Comparison of ENCODE assay signal across 1 fruit fly cellular context in the genomic region with DNA sequence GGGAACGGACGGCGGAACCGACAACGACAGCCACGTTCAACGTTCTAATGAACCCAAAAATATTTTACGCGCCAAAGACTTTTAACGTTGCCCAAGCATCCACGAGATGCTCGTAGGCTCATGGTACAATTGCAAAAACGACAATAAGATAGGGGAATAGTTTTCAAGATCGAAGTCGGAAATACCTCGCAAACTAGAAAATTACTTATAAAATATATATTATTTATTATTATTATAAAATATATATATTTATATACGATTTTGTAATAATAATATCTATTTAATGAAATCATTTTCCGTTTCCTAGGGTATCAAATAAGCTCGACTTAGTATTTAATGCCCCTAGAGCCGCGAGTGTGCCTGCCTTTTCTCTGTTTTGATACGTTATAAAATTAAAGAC.
TF ChIP-seq lines count a peak whose summit lies in the region.

No protein-coding gene starts in this region.

TF ChIP-seq in whole organism, embryonic, 481 proteins besides CTCF, POLR2A, EP300 and RAD21 (continued from another document):
- TF ChIP-seq stc (GFP tag; IDR thresholded peaks at IDR 0.05; lab: Robert Waterston, UW) = peak; percentile 26; the same call in 1 of the 2 replicates
- TF ChIP-seq slp2 (GFP tag; optimal IDR thresholded peaks at IDR 0.05; lab: Kevin White, UChicago) = no peak
- TF ChIP-seq tap (tag; optimal IDR thresholded peaks at IDR 0.05; lab: Kevin White, UChicago) = peak; percentile 23
- peak; percentile 52 for TF ChIP-seq CG15696 (tag; optimal IDR thresholded peaks at IDR 0.05; lab: Kevin White, UChicago)
- TF ChIP-seq CG10543 (GFP tag; optimal IDR thresholded peaks at IDR 0.05; lab: Kevin White, UChicago) = no peak
- TF ChIP-seq CG10565 (GFP tag; optimal IDR thresholded peaks at IDR 0.05; lab: Kevin White, UChicago) = no peak
- no peak for TF ChIP-seq CG16813 (GFP tag; IDR thresholded peaks at IDR 0.05; lab: Robert Waterston, UW; ENCODE audit: partially characterized antibody)
- TF ChIP-seq E2f1 (GFP tag; IDR thresholded peaks at IDR 0.05; lab: Robert Waterston, UW) = 0 out of 2 replicates have a peak, but pooled peaks have one; percentile 12
- TF ChIP-seq CG8388 (GFP tag; optimal IDR thresholded peaks at IDR 0.05; lab: Kevin White, UChicago) = no peak
- no peak for TF ChIP-seq Atf6 (GFP tag; IDR thresholded peaks at IDR 0.05; lab: Robert Waterston, UW)
- TF ChIP-seq tx (GFP tag; optimal IDR thresholded peaks at IDR 0.05; lab: Kevin White, UChicago) = no peak
- no peak for TF ChIP-seq NK7.1 (GFP tag; optimal IDR thresholded peaks at IDR 0.05; lab: Kevin White, UChicago)
- peak; percentile 15 for TF ChIP-seq gsb-n (tag; optimal IDR thresholded peaks at IDR 0.05; lab: Kevin White, UChicago)
- 0 out of 3 replicates have a peak, but pooled peaks have one; percentile 36 for TF ChIP-seq croc (GFP tag; conservative IDR thresholded peaks at IDR 0.05; lab: Robert Waterston, UW)
- TF ChIP-seq seq (GFP tag; IDR thresholded peaks at IDR 0.05; lab: Robert Waterston, UW) = no peak
- TF ChIP-seq CG10274 (GFP tag; optimal IDR thresholded peaks at IDR 0.05; lab: Kevin White, UChicago) = no peak
- no peak for TF ChIP-seq CG17612 (GFP tag; IDR thresholded peaks at IDR 0.05; lab: Robert Waterston, UW)
- peak; percentile 67 for TF ChIP-seq gem (tag; optimal IDR thresholded peaks at IDR 0.05; lab: Kevin White, UChicago)
- TF ChIP-seq Dll (GFP tag; IDR thresholded peaks at IDR 0.05; lab: Robert Waterston, UW; ENCODE audit: partially characterized antibody) = no peak
- peak; percentile 69 for TF ChIP-seq D19A (tag; optimal IDR thresholded peaks at IDR 0.05; lab: Kevin White, UChicago)
- no peak for TF ChIP-seq ato (GFP tag; IDR thresholded peaks at IDR 0.05; lab: Robert Waterston, UW; ENCODE audit: partially characterized antibody)
- TF ChIP-seq Oaz (GFP tag; IDR thresholded peaks at IDR 0.05; lab: Robert Waterston, UW) = no peak
- TF ChIP-seq Six4 (GFP tag; optimal IDR thresholded peaks at IDR 0.05; lab: Kevin White, UChicago) = peak; percentile 10
- no peak for TF ChIP-seq run (tag; optimal IDR thresholded peaks at IDR 0.05; lab: Kevin White, UChicago)
- no peak for TF ChIP-seq wor (GFP tag; IDR thresholded peaks at IDR 0.05; lab: Robert Waterston, UW)
- no peak for TF ChIP-seq fd64A (GFP tag; optimal IDR thresholded peaks at IDR 0.05; lab: Kevin White, UChicago)
- no peak for TF ChIP-seq chn (GFP tag; optimal IDR thresholded peaks at IDR 0.05; lab: Kevin White, UChicago)
- TF ChIP-seq CG17361 (GFP tag; IDR thresholded peaks at IDR 0.05; lab: Robert Waterston, UW) = peak; percentile 56
- no peak for TF ChIP-seq Side (GFP tag; optimal IDR thresholded peaks at IDR 0.05; lab: Kevin White, UChicago)
- no peak for TF ChIP-seq Pdp1 (GFP tag; optimal IDR thresholded peaks at IDR 0.05; lab: Kevin White, UChicago)
- no peak for TF ChIP-seq Xbp1 (GFP tag; optimal IDR thresholded peaks at IDR 0.05; lab: Kevin White, UChicago)
- TF ChIP-seq ab (GFP tag; optimal IDR thresholded peaks at IDR 0.05; lab: Kevin White, UChicago) = no peak
- no peak for TF ChIP-seq CG1647 (GFP tag; optimal IDR thresholded peaks at IDR 0.05; lab: Kevin White, UChicago)
- peak; percentile 45 for TF ChIP-seq Awh (GFP tag; IDR thresholded peaks at IDR 0.05; lab: Robert Waterston, UW)
- TF ChIP-seq chm (GFP tag; IDR thresholded peaks at IDR 0.05; lab: Robert Waterston, UW) = no peak
- TF ChIP-seq inv (GFP tag; IDR thresholded peaks at IDR 0.05; lab: Robert Waterston, UW; ENCODE audit: partially characterized antibody) = no peak
- TF ChIP-seq HLH3B (GFP tag; IDR thresholded peaks at IDR 0.05; lab: Robert Waterston, UW) = peak; percentile 38; the same call in 1 of the 2 replicates
- TF ChIP-seq Hand (GFP tag; optimal IDR thresholded peaks at IDR 0.05; lab: Kevin White, UChicago) = no peak
- no peak for TF ChIP-seq Trl (optimal IDR thresholded peaks at IDR 0.05; lab: Kevin White, UChicago)
- TF ChIP-seq Trl (GFP tag; optimal IDR thresholded peaks at IDR 0.05; lab: Kevin White, UChicago) = no peak
- TF ChIP-seq fru (optimal IDR thresholded peaks at IDR 0.05; lab: Kevin White, UChicago) = no peak
- no peak for TF ChIP-seq Sin3A (optimal IDR thresholded peaks at IDR 0.05; lab: Kevin White, UChicago)
- no peak for TF ChIP-seq aop (GFP tag; IDR thresholded peaks at IDR 0.05; lab: Robert Waterston, UW)
- TF ChIP-seq Rfx (GFP tag; IDR thresholded peaks at IDR 0.05; lab: Robert Waterston, UW) = peak; percentile 27; the same call in 1 of the 2 replicates
- no peak for TF ChIP-seq mld (GFP tag; IDR thresholded peaks at IDR 0.05; lab: Robert Waterston, UW; ENCODE audit: partially characterized antibody)
- TF ChIP-seq Ets97D (GFP tag; optimal IDR thresholded peaks at IDR 0.05; lab: Kevin White, UChicago) = no peak
- TF ChIP-seq bcd (GFP tag; optimal IDR thresholded peaks at IDR 0.05; lab: Kevin White, UChicago) = peak; percentile 17
- no peak for TF ChIP-seq HmgD (GFP tag; optimal IDR thresholded peaks at IDR 0.05; lab: Kevin White, UChicago)
- no peak for TF ChIP-seq CG11247 (GFP tag; IDR thresholded peaks at IDR 0.05; lab: Robert Waterston, UW)
- no peak for TF ChIP-seq Aef1 (GFP tag; IDR thresholded peaks at IDR 0.05; lab: Robert Waterston, UW)
- TF ChIP-seq CG6813 (GFP tag; optimal IDR thresholded peaks at IDR 0.05; lab: Kevin White, UChicago) = no peak
- TF ChIP-seq MTF-1 (GFP tag; optimal IDR thresholded peaks at IDR 0.05; lab: Kevin White, UChicago; ENCODE audit: borderline replicate concordance) = no peak
- TF ChIP-seq CG11398 (GFP tag; optimal IDR thresholded peaks at IDR 0.05; lab: Kevin White, UChicago) = no peak
- TF ChIP-seq CG18599 (GFP tag; optimal IDR thresholded peaks at IDR 0.05; lab: Kevin White, UChicago) = peak; percentile 28
- TF ChIP-seq CG11695 (GFP tag; IDR thresholded peaks at IDR 0.05; lab: Robert Waterston, UW) = 0 out of 3 replicates have a peak, but pooled peaks have one; percentile 50
- TF ChIP-seq nom (GFP tag; optimal IDR thresholded peaks at IDR 0.05; lab: Kevin White, UChicago) = peak; percentile 39
- TF ChIP-seq tin (GFP tag; optimal IDR thresholded peaks at IDR 0.05; lab: Kevin White, UChicago) = peak; percentile 2
- TF ChIP-seq CG11085 (GFP tag; IDR thresholded peaks at IDR 0.05; lab: Robert Waterston, UW) = no peak
- no peak for TF ChIP-seq ftz-f1 (GFP tag; optimal IDR thresholded peaks at IDR 0.05; lab: Kevin White, UChicago)
- TF ChIP-seq crol (GFP tag; IDR thresholded peaks at IDR 0.05; lab: Robert Waterston, UW) = no peak
- TF ChIP-seq CG10147 (GFP tag; optimal IDR thresholded peaks at IDR 0.05; lab: Kevin White, UChicago) = no peak
- peak; percentile 35; the same call in 1 of the 2 replicates for TF ChIP-seq CG32532 (GFP tag; IDR thresholded peaks at IDR 0.05; lab: Robert Waterston, UW)
- peak; percentile 46 for TF ChIP-seq Sox100B (GFP tag; optimal IDR thresholded peaks at IDR 0.05; lab: Kevin White, UChicago)
- peak; percentile 53 for TF ChIP-seq CG17829 (tag; optimal IDR thresholded peaks at IDR 0.05; lab: Kevin White, UChicago)
- TF ChIP-seq HLHmδ (GFP tag; optimal IDR thresholded peaks at IDR 0.05; lab: Kevin White, UChicago) = no peak
- peak; percentile 12 for TF ChIP-seq CG3407 (GFP tag; optimal IDR thresholded peaks at IDR 0.05; lab: Kevin White, UChicago)
- TF ChIP-seq CG7556 (GFP tag; optimal IDR thresholded peaks at IDR 0.05; lab: Kevin White, UChicago) = peak; percentile 0
